Worm (Caenorhabditis elegans) whole organism, early embryonic: Measurements from ENCODE around the gene dhcr-7.

Experiments used
- B0310.2 ChIP-seq: sonication (generic microtip); optimal IDR thresholded peaks from 2 replicates; lab custom pipeline; 2016; ENCODE audit warnings: mild to moderate bottlenecking, missing genetic modification characterization, missing compliant biosample characterization
- F13C5.2 ChIP-seq: sonication (generic microtip); optimal IDR thresholded peaks from 2 replicates; lab custom pipeline; 2017; ENCODE audit warnings: mild to moderate bottlenecking, missing genetic modification characterization, inconsistent platforms, missing compliant biosample characterization
- aly-1 ChIP-seq: sonication (generic microtip); optimal IDR thresholded peaks from 2 replicates; lab custom pipeline; 2016; ENCODE audit warnings: missing genetic modification characterization, missing compliant biosample characterization
- ama-1 ChIP-seq: fragments of 150-350 bp; optimal IDR thresholded peaks from 2 replicates; lab custom pipeline; 2014
- ceh-13 ChIP-seq: fragments of 200-800 bp; sonication (Bioruptor generic); optimal IDR thresholded peaks from 2 replicates; lab custom pipeline; 2018; ENCODE audit warnings: mild to moderate bottlenecking, missing genetic modification characterization, missing compliant biosample characterization
- ceh-36 ChIP-seq: sonication (generic microtip); optimal IDR thresholded peaks from 2 replicates; lab custom pipeline; 2016; ENCODE audit warnings: missing genetic modification characterization, inconsistent platforms, missing compliant biosample characterization
- ets-7 ChIP-seq: sonication (generic microtip); optimal IDR thresholded peaks from 2 replicates; lab custom pipeline; 2016; ENCODE audit warnings: missing genotype, missing genetic modification characterization, missing compliant biosample characterization
- flt-1 ChIP-seq: fragments of 200-800 bp; sonication (Bioruptor generic); IDR thresholded peaks from 2 replicates; pipeline ENCODE4 v1.3.6; 2022; ENCODE audit warnings: missing genetic modification characterization, missing compliant biosample characterization
- hmbx-1 ChIP-seq: sonication (generic microtip); optimal IDR thresholded peaks from 2 replicates; lab custom pipeline; 2016; ENCODE audit warnings: mild to moderate bottlenecking, missing genetic modification characterization, missing compliant biosample characterization
- hmg-4 ChIP-seq: fragments of 200-800 bp; sonication (Bioruptor generic); optimal IDR thresholded peaks from 2 replicates; lab custom pipeline; 2018; ENCODE audit warnings: mild to moderate bottlenecking, missing genetic modification characterization, missing compliant biosample characterization
- hnd-1 ChIP-seq: sonication (generic microtip); optimal IDR thresholded peaks from 2 replicates; lab custom pipeline; 2016; ENCODE audit warnings: missing genetic modification characterization, missing compliant biosample characterization
- pes-1 ChIP-seq: fragments of 200-800 bp; sonication (Bioruptor generic); IDR thresholded peaks from 2 replicates; pipeline ENCODE4 v1.3.6; 2022; ENCODE audit warnings: missing genetic modification reagents, missing genetic modification characterization, missing compliant biosample characterization
- scrt-1 ChIP-seq: fragments of 200-800 bp; sonication (Bioruptor generic); IDR thresholded peaks from 2 replicates; pipeline ENCODE4 v1.3.6; 2022; ENCODE audit warnings: missing genetic modification characterization, missing compliant biosample characterization
- sea-1 ChIP-seq: fragments of 200-800 bp; sonication (Bioruptor generic); conservative IDR thresholded peaks from 2 replicates; pipeline ENCODE4 v1.3.6; 2022; ENCODE audit warnings: missing genetic modification characterization, missing compliant biosample characterization
- tbx-11 ChIP-seq: fragments of 200-800 bp; sonication (Bioruptor generic); IDR thresholded peaks from 2 replicates; pipeline ENCODE4 v1.3.6; 2022; ENCODE audit warnings: missing genetic modification characterization, missing compliant biosample characterization
- tbx-37 ChIP-seq: fragments of 200-800 bp; sonication (Bioruptor generic); conservative IDR thresholded peaks from 2 replicates; pipeline ENCODE4 v1.3.6; 2022; ENCODE audit warnings: missing genetic modification reagents, missing genetic modification characterization, missing compliant biosample characterization
- tra-4 ChIP-seq: sonication (generic microtip); optimal IDR thresholded peaks from 2 replicates; lab custom pipeline; 2017; ENCODE audit warnings: missing genetic modification characterization, missing compliant biosample characterization

dhcr-7 gene

DNA sequence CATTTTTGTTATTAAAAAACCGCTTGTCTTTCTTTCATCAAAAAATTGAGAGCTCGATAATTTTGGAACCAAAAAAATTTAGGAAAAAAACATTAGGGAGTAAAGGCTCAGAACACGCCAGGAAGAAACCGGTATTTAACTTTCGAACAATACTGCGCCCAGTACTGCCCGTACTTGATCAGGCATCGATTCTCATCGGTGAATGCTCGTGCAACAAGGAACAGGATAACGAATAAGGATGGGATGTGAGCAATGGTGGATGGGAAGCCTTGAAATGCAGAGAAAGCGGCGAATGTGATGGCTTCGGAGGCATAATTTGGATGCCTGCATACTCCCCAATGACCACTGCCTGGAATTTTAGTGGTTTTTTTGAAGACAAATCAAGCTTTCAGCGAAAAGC, 4.4 kb downstream of the dhcr-7 start:
- TF ChIP-seq F13C5.2 (no peak), B0310.2 (tag; lab: Kevin White, UChicago) (no peak)

DNA sequence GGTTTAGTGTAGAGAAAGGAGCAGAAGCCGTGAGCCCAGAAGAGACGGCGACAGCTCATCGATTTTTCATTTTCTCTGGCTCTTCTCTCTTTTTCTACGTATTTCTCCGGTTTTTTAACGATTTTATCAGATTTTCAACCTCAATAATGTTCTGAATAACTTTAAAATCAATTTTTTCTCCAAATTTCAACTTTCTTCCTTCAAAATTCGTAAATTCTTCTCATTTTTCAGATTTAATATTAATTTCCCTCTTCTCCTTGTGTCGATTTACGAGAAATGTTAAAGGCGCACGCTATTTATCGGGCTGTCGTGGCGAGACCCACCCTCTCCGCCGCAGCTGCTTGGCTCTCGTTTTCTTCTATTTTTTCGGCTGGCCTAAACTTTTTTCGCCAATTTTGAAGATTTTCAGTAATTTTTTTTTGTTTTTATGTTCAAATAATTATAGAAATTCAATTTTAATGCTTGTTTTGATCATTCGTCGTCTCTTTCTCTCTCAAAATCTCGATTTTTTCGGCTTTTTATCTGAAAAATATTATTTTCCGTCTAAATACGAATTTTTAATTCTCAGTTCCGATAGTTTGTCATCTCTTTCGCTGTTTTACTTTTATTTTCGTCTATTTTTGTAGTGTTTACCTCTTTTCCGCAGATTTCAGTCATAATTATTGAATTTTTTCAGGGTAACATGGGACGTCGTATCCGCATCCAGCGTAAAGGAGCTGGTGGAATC, 6.0 kb downstream of the dhcr-7 start, which contains the start of the genes calf-1 and rpl-2:
calf-1 (minus strand) TSS at position 77 of the 727 bp plus-strand sequence.
rpl-2 (plus strand) TSS at position 677 of the 727 bp plus-strand sequence.
- TF ChIP-seq flt-1 (GFP tag; lab: Robert Waterston, UW) (0 out of 2 replicates have a peak, but pooled peaks have one; percentile 15), ama-1 (lab: Kevin White, UChicago) (no peak)

DNA sequence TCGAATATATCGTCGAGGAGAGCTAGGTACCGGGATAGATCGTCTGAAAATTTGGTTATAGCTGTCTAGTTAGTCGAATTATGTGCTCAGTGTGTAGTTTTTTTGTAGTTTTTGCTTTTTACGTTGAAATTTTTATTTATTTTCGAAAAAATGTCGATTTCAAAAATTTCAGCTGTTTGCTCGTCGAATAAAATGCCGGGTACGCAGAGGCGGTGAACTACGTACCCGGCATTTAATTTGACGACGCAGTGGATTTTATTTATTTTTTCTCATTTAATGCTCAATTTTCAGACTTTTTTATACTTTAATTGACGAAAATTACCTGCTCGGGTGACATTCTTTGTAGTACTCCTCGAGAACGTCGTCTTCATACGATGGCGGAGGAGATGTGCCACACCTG, 8.2 kb downstream of the dhcr-7 start:
- TF ChIP-seq tbx-11 (GFP tag; lab: Robert Waterston, UW) (no peak), sea-1 (GFP tag; lab: Robert Waterston, UW) (no peak), hnd-1 (tag; lab: Kevin White, UChicago) (no peak), tbx-37 (no peak), aly-1 (tag; lab: Kevin White, UChicago) (no peak), hmg-4 (GFP tag; lab: Kevin White, UChicago) (no peak), ama-1 (lab: Kevin White, UChicago) (no peak), hmbx-1 (tag; lab: Kevin White, UChicago) (no peak), ceh-13 (GFP tag; lab: Kevin White, UChicago) (no peak), flt-1 (GFP tag; lab: Robert Waterston, UW) (no peak), tra-4 (tag; lab: Kevin White, UChicago) (no peak), ceh-36 (tag; lab: Kevin White, UChicago) (no peak), F13C5.2 (no peak), scrt-1 (GFP tag; lab: Robert Waterston, UW) (no peak), pes-1 (GFP tag; lab: Robert Waterston, UW) (no peak), ets-7 (tag; lab: Kevin White, UChicago) (no peak), B0310.2 (tag; lab: Kevin White, UChicago) (no peak)

DNA sequence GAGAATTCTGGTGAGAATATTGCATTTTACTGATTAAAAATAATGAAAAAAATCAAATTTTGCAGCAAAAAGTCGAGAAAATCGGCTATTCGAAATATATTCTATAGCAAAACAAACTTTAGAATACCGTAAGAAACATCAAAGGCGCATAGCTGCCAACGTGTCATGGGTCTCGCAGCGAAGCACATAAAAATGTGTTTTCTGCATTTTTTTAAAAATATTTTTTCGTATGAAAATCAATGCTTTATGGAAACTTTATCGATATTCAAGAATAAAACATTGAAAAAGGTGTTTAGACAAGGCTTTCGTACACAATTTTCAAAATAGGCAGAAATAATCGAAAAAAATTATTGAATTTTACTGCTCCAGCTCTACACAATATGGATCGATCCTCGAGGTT, 8.7 kb downstream of the dhcr-7 start:
- no peak for TF ChIP-seq scrt-1 (GFP tag; lab: Robert Waterston, UW)
- TF ChIP-seq pes-1 (GFP tag; lab: Robert Waterston, UW), result no peak
- no peak for TF ChIP-seq aly-1 (tag; lab: Kevin White, UChicago)
- no peak for TF ChIP-seq B0310.2 (tag; lab: Kevin White, UChicago)
- no peak for TF ChIP-seq tbx-11 (GFP tag; lab: Robert Waterston, UW)
- no peak for TF ChIP-seq hmbx-1 (tag; lab: Kevin White, UChicago)
- TF ChIP-seq tra-4 (tag; lab: Kevin White, UChicago), result no peak
- no peak for TF ChIP-seq F13C5.2
- TF ChIP-seq tbx-37, result no peak
- no peak for TF ChIP-seq ets-7 (tag; lab: Kevin White, UChicago)
- no peak for TF ChIP-seq ama-1 (lab: Kevin White, UChicago)

DNA sequence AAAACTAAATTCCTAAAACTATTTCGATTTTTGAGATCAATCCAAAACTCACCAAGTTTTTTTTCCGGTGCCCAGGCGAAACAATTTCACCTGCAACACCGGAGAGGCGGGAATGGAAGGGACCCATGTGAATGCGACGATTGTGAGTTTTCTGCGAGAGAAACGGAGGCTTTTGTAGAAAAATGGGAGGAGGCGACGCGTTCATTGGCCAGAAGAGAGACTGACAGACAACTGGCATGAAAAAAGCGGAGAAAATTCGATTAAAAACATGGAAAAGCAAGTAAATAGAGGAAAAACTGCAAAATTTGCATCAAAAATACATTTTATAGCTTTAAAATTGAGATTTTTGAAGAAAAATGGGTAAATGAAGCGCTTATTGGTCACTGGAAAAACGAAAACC, 9.4 kb downstream of the dhcr-7 start, which contains the start of gene B0250.7:
B0250.7 (minus strand) TSS at position 232 of the 400 bp plus-strand sequence.
- no peak for TF ChIP-seq tbx-37
- TF ChIP-seq sea-1 (GFP tag; lab: Robert Waterston, UW), result no peak
- no peak for TF ChIP-seq scrt-1 (GFP tag; lab: Robert Waterston, UW)
- no peak for TF ChIP-seq pes-1 (GFP tag; lab: Robert Waterston, UW)
- no peak for TF ChIP-seq ceh-36 (tag; lab: Kevin White, UChicago)
- no peak for TF ChIP-seq ets-7 (tag; lab: Kevin White, UChicago)
- no peak for TF ChIP-seq hnd-1 (tag; lab: Kevin White, UChicago)
- no peak for TF ChIP-seq flt-1 (GFP tag; lab: Robert Waterston, UW)
- TF ChIP-seq aly-1 (tag; lab: Kevin White, UChicago), result no peak
- TF ChIP-seq hmg-4 (GFP tag; lab: Kevin White, UChicago), result no peak

DNA sequence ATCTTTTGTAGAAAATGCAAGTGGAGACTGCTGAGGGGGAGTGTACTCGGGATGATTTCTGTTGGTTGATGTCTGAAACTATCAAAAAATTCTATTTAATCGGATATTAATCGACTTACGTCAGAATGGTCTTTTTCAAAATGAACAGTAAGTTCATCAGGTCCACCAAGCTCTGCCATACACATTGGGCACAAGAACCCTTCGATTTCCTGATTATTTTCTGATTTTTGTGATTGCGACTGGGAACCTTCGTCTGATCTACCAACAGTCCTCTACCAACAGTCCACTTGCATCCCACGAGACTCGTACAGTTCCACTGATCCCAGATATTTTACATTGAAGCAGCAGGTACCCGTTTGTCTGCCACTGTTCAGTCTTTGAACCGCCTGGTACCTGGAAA, 10.2 kb downstream of the dhcr-7 start:
- no peak for TF ChIP-seq sea-1 (GFP tag; lab: Robert Waterston, UW)
- TF ChIP-seq ets-7 (tag; lab: Kevin White, UChicago), result no peak
- TF ChIP-seq scrt-1 (GFP tag; lab: Robert Waterston, UW), result no peak
- no peak for TF ChIP-seq hmbx-1 (tag; lab: Kevin White, UChicago)
- TF ChIP-seq ama-1 (lab: Kevin White, UChicago), result no peak
- no peak for TF ChIP-seq flt-1 (GFP tag; lab: Robert Waterston, UW)
- no peak for TF ChIP-seq tbx-11 (GFP tag; lab: Robert Waterston, UW)
- TF ChIP-seq B0310.2 (tag; lab: Kevin White, UChicago), result no peak
- TF ChIP-seq hmg-4 (GFP tag; lab: Kevin White, UChicago), result no peak
- no peak for TF ChIP-seq pes-1 (GFP tag; lab: Robert Waterston, UW)
- no peak for TF ChIP-seq tra-4 (tag; lab: Kevin White, UChicago)
- TF ChIP-seq F13C5.2, result no peak
- TF ChIP-seq tbx-37, result no peak
- TF ChIP-seq ceh-13 (GFP tag; lab: Kevin White, UChicago), result no peak
- no peak for TF ChIP-seq aly-1 (tag; lab: Kevin White, UChicago)

DNA sequence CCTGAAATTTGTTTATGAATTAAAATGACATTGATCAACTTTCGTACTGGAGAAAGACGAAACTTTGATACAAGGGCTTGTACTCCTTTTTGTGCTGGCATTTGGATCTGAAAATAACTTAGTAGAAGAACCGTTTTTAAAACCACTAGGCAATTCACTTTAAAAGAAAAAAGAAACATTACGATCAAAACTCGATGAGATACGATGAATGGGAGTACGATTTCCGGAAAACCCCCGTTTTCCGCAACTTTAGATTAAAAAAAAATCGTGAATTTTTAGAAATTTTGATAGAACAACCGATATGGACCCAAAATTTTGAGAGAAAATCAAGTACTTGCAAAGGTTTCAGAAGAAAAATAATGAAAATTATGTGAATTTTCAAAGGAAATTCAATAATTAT, 14.8 kb downstream of the dhcr-7 start, which contains the start of gene B0250.8:
B0250.8 (minus strand) TSS at position 101 of the 400 bp plus-strand sequence.
- TF ChIP-seq ceh-13 (GFP tag; lab: Kevin White, UChicago), result no peak
- TF ChIP-seq tra-4 (tag; lab: Kevin White, UChicago), result no peak
- no peak for TF ChIP-seq ets-7 (tag; lab: Kevin White, UChicago)
- no peak for TF ChIP-seq pes-1 (GFP tag; lab: Robert Waterston, UW)
- no peak for TF ChIP-seq tbx-11 (GFP tag; lab: Robert Waterston, UW)
